Worm (Caenorhabditis elegans): Measurements from ENCODE around the gene W05E10.2.

The W05E10.2 gene

DNA sequence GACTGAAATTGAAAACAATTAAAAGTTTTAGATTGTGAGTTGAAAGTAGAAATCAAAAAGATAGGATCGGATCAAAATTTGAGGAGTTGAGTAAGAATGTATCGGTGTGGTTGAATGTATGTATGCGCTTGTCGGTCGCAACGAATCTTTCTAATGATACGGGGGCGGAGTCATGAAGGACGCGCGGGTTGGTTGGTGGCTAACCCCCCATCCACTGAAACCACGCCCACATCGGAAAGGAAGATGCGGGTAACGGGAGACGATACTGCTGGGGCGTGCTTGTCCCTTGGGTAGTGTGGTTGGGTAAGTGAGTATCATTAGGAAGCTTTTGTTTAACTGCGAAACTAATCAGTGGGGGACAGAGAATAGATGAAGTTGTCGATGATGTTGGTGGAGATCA, 18.4 kb downstream of the W05E10.2 start, which contains the start of gene ceh-32:
Gene ceh-32, minus strand, starts transcription at position 2 of the 400 bp plus-strand sequence.
- TF ChIP-seq W03F9.2 (tag; optimal IDR thresholded peaks at IDR 0.05) = no peak
- no peak for TF ChIP-seq him-1 (tag; optimal IDR thresholded peaks at IDR 0.05)
- no peak for TF ChIP-seq dao-5 (tag; optimal IDR thresholded peaks at IDR 0.05)

DNA sequence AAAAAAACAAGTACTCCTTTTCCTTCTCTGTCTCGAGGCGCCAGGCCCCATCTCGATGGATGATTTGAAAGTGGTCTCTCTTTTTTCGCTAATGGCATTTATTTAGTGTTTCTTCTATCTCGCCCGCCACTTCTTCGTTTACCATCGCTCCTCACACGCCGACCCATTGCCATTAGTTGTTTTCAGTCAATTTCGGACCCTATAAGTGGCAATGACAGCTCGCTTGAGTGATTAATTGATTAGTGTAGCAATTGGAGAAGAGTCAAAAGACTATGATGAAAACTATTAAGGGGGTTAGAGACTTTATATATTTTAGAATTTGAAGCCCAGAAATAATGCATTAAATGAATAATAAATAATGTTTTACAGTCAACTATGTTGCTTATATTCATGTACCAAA, 19.4 kb downstream of the W05E10.2 start:
- TF ChIP-seq him-1 (tag; optimal IDR thresholded peaks at IDR 0.05) (no peak), dao-5 (tag; optimal IDR thresholded peaks at IDR 0.05) (no peak), W03F9.2 (tag; optimal IDR thresholded peaks at IDR 0.05) (no peak)

DNA sequence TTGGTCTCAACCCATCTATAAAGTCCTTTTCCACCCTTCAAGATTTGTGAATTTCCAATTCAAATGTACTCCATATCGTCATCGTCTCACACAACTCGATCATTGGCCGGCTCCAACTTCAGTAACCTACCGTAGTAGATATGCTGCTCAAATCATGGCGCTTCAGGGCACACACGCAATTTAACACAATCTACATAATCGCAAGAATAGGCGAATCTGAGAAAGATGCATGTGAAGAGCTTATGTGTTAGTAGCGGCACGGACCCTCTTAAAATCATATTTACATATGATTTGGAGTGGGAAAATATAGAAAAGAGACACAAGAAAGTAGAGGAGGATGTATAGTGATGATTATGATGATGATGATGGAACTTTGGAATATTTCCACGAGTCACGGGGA, 24.8 kb downstream of the W05E10.2 start:
- TF ChIP-seq W03F9.2 (tag; optimal IDR thresholded peaks at IDR 0.05) (no peak), dao-5 (tag; optimal IDR thresholded peaks at IDR 0.05) (no peak), him-1 (tag; optimal IDR thresholded peaks at IDR 0.05) (no peak)

DNA sequence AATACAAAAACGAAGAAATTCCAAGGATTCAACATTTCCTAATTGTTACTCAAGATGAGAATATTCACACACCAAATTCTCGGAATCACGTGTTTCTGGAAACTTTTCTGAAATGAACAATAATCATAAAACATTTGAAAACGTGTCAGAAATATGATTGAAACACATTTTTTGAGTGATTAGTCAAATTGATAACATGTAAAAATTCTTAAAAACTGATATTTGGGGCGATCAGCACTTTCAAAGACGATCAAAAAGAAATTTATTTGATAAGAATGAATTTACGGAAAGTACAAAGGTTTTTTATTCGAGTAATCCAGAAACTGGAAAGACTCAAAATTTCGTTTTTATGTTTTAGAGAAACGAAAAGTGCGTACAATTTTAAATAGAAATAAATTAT, 28.8 kb downstream of the W05E10.2 start, which contains the start of gene tre-3:
Gene tre-3, minus strand, starts transcription at position 107 of the 400 bp plus-strand sequence.
- TF ChIP-seq W03F9.2 (tag; optimal IDR thresholded peaks at IDR 0.05) (no peak), dao-5 (tag; optimal IDR thresholded peaks at IDR 0.05) (no peak), him-1 (tag; optimal IDR thresholded peaks at IDR 0.05) (no peak)

DNA sequence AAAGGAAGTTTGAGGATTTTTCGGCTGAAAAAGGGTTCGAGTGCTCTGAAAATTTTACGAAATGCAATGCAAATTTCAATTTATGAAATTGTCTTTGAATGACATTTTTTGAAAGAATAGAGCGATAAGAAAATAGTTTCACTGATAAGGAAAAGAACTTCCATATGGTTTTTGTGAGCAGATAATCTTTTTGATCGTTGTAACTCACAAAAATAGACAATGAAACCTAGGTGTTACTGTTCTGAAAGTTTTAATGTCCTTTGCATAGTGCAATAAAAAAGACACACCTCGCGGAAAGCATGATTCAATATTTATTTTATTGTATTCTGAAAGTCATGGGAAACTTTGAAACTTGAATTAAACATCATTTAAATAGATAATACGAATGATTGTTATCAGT, 30.0 kb downstream of the W05E10.2 start:
- no peak for TF ChIP-seq dao-5 (tag; optimal IDR thresholded peaks at IDR 0.05)
- no peak for TF ChIP-seq W03F9.2 (tag; optimal IDR thresholded peaks at IDR 0.05)
- TF ChIP-seq him-1 (tag; optimal IDR thresholded peaks at IDR 0.05) = no peak

DNA sequence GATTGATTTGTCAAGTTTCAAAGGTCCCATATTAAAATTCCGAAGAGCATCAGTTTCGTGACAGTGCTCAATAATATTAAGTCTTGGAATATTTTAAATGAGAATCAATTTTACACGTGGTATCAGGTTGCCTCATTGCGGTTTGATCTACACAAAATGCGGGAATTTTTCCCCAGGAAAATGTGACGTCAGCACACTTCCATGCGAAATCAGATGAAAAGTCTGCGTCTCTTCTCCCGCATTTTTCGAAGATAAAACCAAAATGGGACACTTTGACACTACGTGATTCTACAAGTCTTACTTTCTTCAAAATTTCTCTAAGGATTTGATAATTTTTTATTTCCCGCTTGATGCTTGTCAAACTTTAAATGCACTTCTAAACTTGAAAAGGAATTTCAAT, 35.9 kb downstream of the W05E10.2 start:
- TF ChIP-seq dao-5 (tag; optimal IDR thresholded peaks at IDR 0.05) = no peak
- TF ChIP-seq W03F9.2 (tag; optimal IDR thresholded peaks at IDR 0.05) = no peak
- no peak for TF ChIP-seq him-1 (tag; optimal IDR thresholded peaks at IDR 0.05)

DNA sequence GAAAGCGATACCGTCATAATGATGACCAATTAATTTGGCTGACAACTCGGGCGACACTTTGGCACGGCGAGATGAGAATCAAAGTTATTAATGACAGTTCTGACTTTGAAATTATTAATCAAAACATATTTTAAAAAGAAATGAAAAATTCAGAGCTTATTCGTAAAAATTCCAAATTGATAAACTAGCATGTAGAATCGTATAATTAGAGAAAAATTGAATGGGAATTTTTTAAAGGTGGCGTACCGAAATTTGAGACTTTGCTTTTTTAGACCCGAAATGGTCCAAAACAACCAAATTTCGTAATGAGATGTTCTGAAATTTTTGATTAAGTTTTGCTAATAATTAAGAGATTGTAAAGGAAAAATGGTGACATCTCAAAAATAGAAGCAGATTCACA, 39.0 kb downstream of the W05E10.2 start, which contains the start of gene daf-11:
Gene daf-11, minus strand, starts transcription at position 101 of the 400 bp plus-strand sequence.
- TF ChIP-seq dao-5 (tag; optimal IDR thresholded peaks at IDR 0.05) (no peak), W03F9.2 (tag; optimal IDR thresholded peaks at IDR 0.05) (no peak), him-1 (tag; optimal IDR thresholded peaks at IDR 0.05) (no peak)

DNA sequence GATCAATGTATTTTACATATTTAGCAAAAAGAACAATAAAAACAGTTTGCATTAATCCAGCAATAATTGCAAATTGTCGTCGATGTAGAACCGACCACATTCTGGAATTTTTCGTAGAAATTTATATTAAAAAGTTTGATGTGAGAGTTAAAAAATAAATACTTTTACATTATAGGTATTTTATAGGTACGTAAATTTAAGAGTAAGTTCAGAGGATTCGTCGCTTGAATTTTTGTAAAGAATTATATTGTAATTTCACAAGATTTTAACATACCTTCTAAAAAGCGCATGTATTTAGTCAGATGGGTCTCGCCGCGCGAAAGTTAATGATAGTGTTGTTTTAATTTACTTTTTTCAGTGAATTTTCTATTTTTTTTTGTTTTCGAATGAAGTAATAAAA, 43.1 kb downstream of the W05E10.2 start, which contains the start of gene rhr-2:
Gene rhr-2, minus strand, starts transcription at position 101 of the 400 bp plus-strand sequence.
- TF ChIP-seq dao-5 (tag; optimal IDR thresholded peaks at IDR 0.05) (no peak), him-1 (tag; optimal IDR thresholded peaks at IDR 0.05) (no peak)

DNA sequence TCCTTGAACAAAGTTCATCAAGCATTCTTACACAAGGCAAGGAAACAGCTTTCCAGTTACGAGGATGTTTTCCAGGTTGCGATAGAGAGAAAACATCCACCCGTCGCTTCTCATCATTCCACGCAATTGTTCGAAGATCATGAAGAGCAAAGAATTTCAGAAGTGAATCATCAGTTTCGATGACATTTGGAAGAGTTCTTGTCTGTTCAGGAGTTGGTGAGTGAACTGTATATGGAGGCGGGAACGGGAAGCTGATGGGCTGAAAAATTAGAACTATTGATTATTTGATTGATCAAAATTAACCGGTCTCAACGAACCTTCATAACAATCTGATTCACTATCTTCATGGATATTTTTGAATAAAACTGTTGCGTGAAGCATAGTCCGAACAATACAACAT, 45.1 kb downstream of the W05E10.2 start:
- TF ChIP-seq dao-5 (tag; optimal IDR thresholded peaks at IDR 0.05) (no peak), W03F9.2 (tag; optimal IDR thresholded peaks at IDR 0.05) (no peak), him-1 (tag; optimal IDR thresholded peaks at IDR 0.05) (no peak)

DNA sequence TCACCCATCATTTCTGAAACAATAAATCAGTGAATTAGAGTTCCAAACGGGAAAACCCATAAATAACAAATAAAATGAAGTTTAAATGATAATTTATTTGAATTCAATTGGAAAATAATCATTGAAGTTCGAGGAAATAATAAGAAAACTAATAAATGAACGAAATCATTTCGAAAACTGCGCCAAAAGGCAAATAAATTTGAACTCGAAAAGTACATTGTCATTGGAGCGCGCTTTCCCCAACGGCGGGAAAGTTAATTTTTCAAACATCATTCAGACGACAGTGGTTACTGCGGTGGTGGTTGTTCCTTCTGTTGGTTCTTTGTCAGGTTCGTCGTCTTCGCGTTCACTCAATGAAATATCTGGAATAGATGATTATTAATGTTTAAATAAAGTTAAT, 46.5 kb downstream of the W05E10.2 start, which contains the start of gene npp-22:
Gene npp-22, minus strand, starts transcription at position 13 of the 400 bp plus-strand sequence.
- no peak for TF ChIP-seq W03F9.2 (tag; optimal IDR thresholded peaks at IDR 0.05)
- TF ChIP-seq dao-5 (tag; optimal IDR thresholded peaks at IDR 0.05) = no peak
- TF ChIP-seq him-1 (tag; optimal IDR thresholded peaks at IDR 0.05) = no peak

DNA sequence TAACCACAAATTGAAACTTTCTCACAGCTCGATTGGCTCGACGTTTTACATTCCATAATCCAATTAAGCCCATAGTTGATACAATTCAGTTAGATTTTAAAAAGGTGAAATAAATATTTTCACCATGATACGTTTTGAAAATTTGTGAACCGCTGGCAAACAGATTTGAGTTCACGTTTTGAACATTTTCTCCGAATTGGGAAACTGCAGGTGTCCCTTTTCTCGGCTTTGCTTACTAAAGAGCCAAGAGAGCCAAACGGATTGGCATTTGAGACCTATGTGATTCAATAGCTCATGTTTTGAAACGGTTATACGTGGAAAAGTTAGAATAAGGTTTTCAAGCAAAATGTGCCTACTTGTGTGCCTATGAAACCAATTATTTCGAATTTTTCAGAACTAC, 49.9 kb downstream of the W05E10.2 start, which contains the start of gene spe-42:
Gene spe-42, minus strand, starts transcription at position 101 of the 400 bp plus-strand sequence.
- TF ChIP-seq him-1 (tag; optimal IDR thresholded peaks at IDR 0.05) (no peak), dao-5 (tag; optimal IDR thresholded peaks at IDR 0.05) (no peak), W03F9.2 (tag; optimal IDR thresholded peaks at IDR 0.05) (no peak)

DNA sequence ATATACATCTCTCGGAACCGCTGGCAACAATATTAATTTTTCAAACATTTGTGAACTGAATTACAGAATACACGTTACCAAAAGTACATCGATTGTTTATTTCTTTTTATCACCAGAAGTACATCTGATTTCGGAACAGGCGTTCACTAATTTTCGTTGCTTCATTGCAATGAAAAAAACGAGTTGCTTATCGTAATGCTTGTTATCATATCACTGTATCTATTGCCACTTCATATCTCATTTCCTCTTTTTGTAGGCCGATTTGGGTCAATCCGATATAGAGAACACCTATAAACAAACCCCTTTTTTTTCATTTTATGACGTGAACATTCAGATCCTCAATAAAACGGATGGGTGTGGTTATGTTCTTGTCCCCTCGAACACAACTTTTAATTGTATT, 50.4 kb downstream of the W05E10.2 start:
- TF ChIP-seq dao-5 (tag; optimal IDR thresholded peaks at IDR 0.05) = no peak
